Worm (Caenorhabditis elegans) whole organism, L4/young adult: ENCODE data around the gene T04F3.1.

Source experiments
- W03F9.2 ChIP-seq: fragments of 150-350 bp; optimal IDR thresholded peaks from 2 replicates; lab custom pipeline; 2014; ENCODE audit warnings: missing biosample characterization, missing genetic modification characterization
- dao-5 ChIP-seq: sonication (generic microtip); optimal IDR thresholded peaks from 2 replicates; lab custom pipeline; 2016; ENCODE audit warnings: missing genotype, missing genetic modification characterization, moderate library complexity, missing compliant biosample characterization
- him-1 ChIP-seq: sonication (generic microtip); optimal IDR thresholded peaks from 2 replicates; lab custom pipeline; 2016; ENCODE audit warnings: missing genotype, missing genetic modification reagents, missing genetic modification characterization, missing compliant biosample characterization

- TF ChIP-seq him-1 (no peak), W03F9.2 (tag; lab: Kevin White, UChicago) (no peak), dao-5 (tag; lab: Kevin White, UChicago) (no peak)
Measured at ce11 chrV:11757358-11757757, 17.5 kb downstream of the T04F3.1 start, which contains the start of gene smoc-1.
